Fruit fly (Drosophila melanogaster): ENCODE data around the gene msd1.

msd1 gene

dm6 chr3L:1331542-1331941, at the start of gene msd1:
Gene msd1 (plus strand): TSS chr3L:1331744.
- no peak for TF ChIP-seq ttk (optimal IDR thresholded peaks at IDR 0.05)
- no peak for TF ChIP-seq insv (optimal IDR thresholded peaks at IDR 0.05)
- TF ChIP-seq psq (optimal IDR thresholded peaks at IDR 0.05) = no peak
- no peak for TF ChIP-seq Sin3A (optimal IDR thresholded peaks at IDR 0.05)
- TF ChIP-seq h (optimal IDR thresholded peaks at IDR 0.05) = no peak
- TF ChIP-seq Myc (optimal IDR thresholded peaks at IDR 0.05) = no peak

DNA sequence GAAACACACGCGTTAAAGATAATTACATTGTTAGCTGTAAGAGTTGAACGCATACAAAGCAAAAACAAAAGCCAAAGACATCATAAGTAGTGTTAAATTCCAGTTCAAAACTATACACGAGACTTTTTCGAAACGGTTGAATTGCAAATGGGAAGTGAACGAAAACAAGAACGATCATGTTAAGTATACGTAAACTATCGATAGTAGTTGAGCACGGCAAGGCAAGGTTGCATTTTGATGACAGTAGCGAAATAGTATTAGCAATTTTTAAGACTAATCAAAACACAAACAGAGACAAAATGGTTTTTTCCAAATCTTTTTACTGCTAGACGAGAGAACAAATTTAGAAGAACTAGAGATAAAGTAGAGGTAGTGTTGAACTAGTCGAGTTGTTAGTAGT, 36.7 kb upstream of the msd1 start:
- TF ChIP-seq insv (optimal IDR thresholded peaks at IDR 0.05) = no peak
- no peak for TF ChIP-seq ttk (optimal IDR thresholded peaks at IDR 0.05)
- TF ChIP-seq Myc (optimal IDR thresholded peaks at IDR 0.05) = no peak
- no peak for TF ChIP-seq h (optimal IDR thresholded peaks at IDR 0.05)
- TF ChIP-seq psq (optimal IDR thresholded peaks at IDR 0.05) = no peak
- TF ChIP-seq Sin3A (optimal IDR thresholded peaks at IDR 0.05) = no peak

- no peak for TF ChIP-seq insv (optimal IDR thresholded peaks at IDR 0.05)
- TF ChIP-seq Sin3A (optimal IDR thresholded peaks at IDR 0.05) = no peak
- TF ChIP-seq ttk (optimal IDR thresholded peaks at IDR 0.05) = no peak
- no peak for TF ChIP-seq h (optimal IDR thresholded peaks at IDR 0.05)
- no peak for TF ChIP-seq Myc (optimal IDR thresholded peaks at IDR 0.05)
- TF ChIP-seq psq (optimal IDR thresholded peaks at IDR 0.05) = no peak
These were observed 35.9 kb upstream of the msd1 start, which contains the start of gene Rabex-5 for dm6 chr3L:1295693-1296092. Gene Rabex-5 (plus strand): TSS chr3L:1295913.

DNA sequence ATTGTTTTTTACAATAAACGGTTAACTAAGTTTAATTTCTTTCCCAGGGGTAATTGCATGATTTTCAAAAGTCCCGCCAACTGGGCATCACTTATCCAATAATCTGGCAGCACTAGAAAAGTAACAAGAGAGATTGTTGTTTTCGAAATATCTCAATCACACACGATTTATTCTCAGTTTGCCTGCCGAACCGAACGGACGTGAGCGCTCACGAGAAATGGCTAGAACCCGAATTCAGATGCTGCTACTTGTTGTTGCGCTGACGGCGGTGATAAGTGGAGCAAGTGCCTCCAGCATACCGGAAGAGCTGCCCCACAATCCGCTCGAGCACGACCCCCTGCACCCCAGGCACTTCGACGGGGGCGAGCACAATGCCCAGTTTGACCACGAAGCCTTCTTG, 33.0 kb upstream of the msd1 start, which contains the start of gene scf:
scf (plus strand) TSS at position 164 of the 400 bp plus-strand sequence.
- TF ChIP-seq h (optimal IDR thresholded peaks at IDR 0.05) = no peak
- no peak for TF ChIP-seq Sin3A (optimal IDR thresholded peaks at IDR 0.05)
- no peak for TF ChIP-seq insv (optimal IDR thresholded peaks at IDR 0.05)
- TF ChIP-seq psq (optimal IDR thresholded peaks at IDR 0.05) = no peak
- TF ChIP-seq Myc (optimal IDR thresholded peaks at IDR 0.05) = no peak
- TF ChIP-seq ttk (optimal IDR thresholded peaks at IDR 0.05) = no peak

DNA sequence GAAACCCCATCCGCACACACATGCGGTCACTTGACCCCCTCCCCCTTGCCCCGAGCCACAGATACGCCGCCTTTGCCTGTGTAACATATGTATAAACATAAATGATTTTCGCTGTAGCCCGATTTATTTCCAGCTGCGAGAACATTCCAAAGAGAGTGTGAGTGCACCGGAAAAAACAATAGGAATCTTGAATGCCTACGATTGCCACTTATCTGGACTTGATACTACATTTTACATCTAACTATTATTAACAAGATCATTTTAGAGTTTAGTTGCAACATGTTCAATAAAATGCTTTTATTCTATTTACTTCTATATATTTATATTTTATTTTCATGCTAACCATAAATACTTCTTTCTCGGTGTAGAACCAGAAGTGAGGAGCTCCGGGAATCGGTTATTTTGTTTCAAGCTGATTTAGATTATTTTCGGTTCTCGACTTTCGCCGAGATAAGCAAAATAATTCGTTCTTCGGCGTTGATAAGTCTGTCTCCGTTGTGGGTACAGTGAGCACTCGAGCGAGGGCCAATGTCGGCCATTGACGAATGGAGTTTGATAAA, 31.4 kb upstream of the msd1 start:
- TF ChIP-seq ttk (optimal IDR thresholded peaks at IDR 0.05) (no peak), insv (optimal IDR thresholded peaks at IDR 0.05) (no peak), Sin3A (optimal IDR thresholded peaks at IDR 0.05) (no peak), psq (optimal IDR thresholded peaks at IDR 0.05) (no peak), Myc (optimal IDR thresholded peaks at IDR 0.05) (no peak), h (optimal IDR thresholded peaks at IDR 0.05) (no peak)

DNA sequence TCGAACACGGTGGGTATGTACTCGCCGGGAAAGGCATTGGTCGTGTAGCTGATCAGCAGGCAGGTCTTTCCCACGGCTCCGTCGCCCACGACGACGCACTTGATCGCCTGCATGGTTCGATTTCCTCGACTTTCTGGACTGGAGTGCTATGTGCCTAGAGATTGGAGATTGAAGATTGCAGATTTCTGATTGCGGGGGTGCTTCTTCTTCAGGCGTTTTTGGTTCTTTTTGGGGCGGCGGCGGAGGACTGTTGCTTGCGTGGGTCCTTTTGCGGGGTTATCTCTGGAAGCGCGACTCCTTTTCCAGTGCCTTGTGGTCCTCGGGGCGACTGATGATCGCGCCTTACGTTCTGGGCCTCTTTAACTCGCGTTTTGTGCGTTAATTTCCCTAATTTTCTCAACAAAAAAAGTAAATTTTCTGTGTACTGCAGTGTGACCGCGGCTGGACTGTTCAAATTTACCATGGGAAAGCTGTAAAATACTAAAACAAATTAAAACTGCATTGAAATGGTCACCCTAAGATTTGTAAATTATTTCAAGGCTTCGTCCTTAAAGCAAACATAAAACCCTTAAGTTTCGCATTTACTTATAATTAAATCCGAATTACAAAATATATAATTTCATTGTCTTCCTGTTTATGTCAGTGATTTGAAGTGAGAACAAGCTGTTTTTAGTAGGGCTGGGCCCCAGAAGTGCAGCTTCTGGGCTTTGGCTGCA, 29.2 kb upstream of the msd1 start, which contains the start of the genes Rac1 and Acat2:
Rac1 (minus strand) TSS at position 450 of the 716 bp plus-strand sequence.
Acat2 (plus strand) TSS at position 711 of the 716 bp plus-strand sequence.
- TF ChIP-seq insv (optimal IDR thresholded peaks at IDR 0.05) (no peak), h (optimal IDR thresholded peaks at IDR 0.05) (no peak), psq (optimal IDR thresholded peaks at IDR 0.05) (no peak), Myc (optimal IDR thresholded peaks at IDR 0.05) (no peak), Sin3A (optimal IDR thresholded peaks at IDR 0.05) (no peak), ttk (optimal IDR thresholded peaks at IDR 0.05) (no peak)

- no peak for TF ChIP-seq Myc (optimal IDR thresholded peaks at IDR 0.05)
- no peak for TF ChIP-seq h (optimal IDR thresholded peaks at IDR 0.05)
- TF ChIP-seq ttk (optimal IDR thresholded peaks at IDR 0.05) = no peak
- no peak for TF ChIP-seq Sin3A (optimal IDR thresholded peaks at IDR 0.05)
- TF ChIP-seq insv (optimal IDR thresholded peaks at IDR 0.05) = no peak
- no peak for TF ChIP-seq psq (optimal IDR thresholded peaks at IDR 0.05)
These were observed 28.6 kb upstream of the msd1 start for dm6 chr3L:1302950-1303352.

dm6 chr3L:1305317-1305716, 26.2 kb upstream of the msd1 start:
- no peak for TF ChIP-seq h (optimal IDR thresholded peaks at IDR 0.05)
- TF ChIP-seq ttk (optimal IDR thresholded peaks at IDR 0.05) = no peak
- no peak for TF ChIP-seq Sin3A (optimal IDR thresholded peaks at IDR 0.05)
- TF ChIP-seq insv (optimal IDR thresholded peaks at IDR 0.05) = no peak
- no peak for TF ChIP-seq psq (optimal IDR thresholded peaks at IDR 0.05)
- no peak for TF ChIP-seq Myc (optimal IDR thresholded peaks at IDR 0.05)

- no peak for TF ChIP-seq insv (optimal IDR thresholded peaks at IDR 0.05)
These were observed 24.4 kb upstream of the msd1 start, which contains the start of the genes Ctr9 and Nt5a for dm6 chr3L:1307005-1307632. Gene Ctr9 (plus strand): TSS chr3L:1307224. Gene Nt5a (minus strand): TSS chr3L:1307418.

dm6 chr3L:1313039-1313766, 18.3 kb upstream of the msd1 start, which contains the start of the genes sturkopf and Herc4:
Gene sturkopf (minus strand): TSS chr3L:1313377.
Gene Herc4 (plus strand): TSS chr3L:1313696.
- TF ChIP-seq Myc (optimal IDR thresholded peaks at IDR 0.05) (no peak), psq (optimal IDR thresholded peaks at IDR 0.05) (no peak), h (optimal IDR thresholded peaks at IDR 0.05) (no peak)

DNA sequence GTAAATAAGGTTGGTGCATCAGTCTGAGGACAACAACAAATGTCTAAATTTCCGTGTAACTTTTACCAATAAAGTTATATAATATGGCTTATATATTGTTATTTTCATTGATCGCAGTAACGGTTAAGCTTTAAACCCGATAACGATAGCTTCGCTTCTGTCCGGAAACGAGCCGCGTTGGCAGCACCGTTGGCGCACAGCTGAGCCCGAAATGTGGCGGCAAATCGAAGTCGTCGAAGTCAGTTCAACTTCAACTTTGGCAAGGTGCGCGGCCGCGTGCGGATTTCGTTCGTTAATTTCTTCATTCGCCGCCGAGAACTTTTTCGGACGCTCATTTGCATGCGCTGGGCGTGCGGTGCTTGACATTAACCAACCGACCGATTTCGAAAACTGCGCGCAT, 13.3 kb upstream of the msd1 start, which contains the start of gene Myo61F:
Myo61F (plus strand) TSS at position 240 of the 400 bp plus-strand sequence.
- no peak for TF ChIP-seq psq (optimal IDR thresholded peaks at IDR 0.05)
- no peak for TF ChIP-seq insv (optimal IDR thresholded peaks at IDR 0.05)
- no peak for TF ChIP-seq Sin3A (optimal IDR thresholded peaks at IDR 0.05)
- TF ChIP-seq ttk (optimal IDR thresholded peaks at IDR 0.05) = no peak
- no peak for TF ChIP-seq h (optimal IDR thresholded peaks at IDR 0.05)
- TF ChIP-seq Myc (optimal IDR thresholded peaks at IDR 0.05) = no peak

Measured in Kc167 (cell line).